Worm (Caenorhabditis elegans) whole organism, L1 larva: ENCODE data around the gene alh-11.

Source experiments
- C34B4.2 ChIP-seq: sonication (generic microtip); optimal IDR thresholded peaks from 2 replicates; lab custom pipeline; 2017; ENCODE audit warnings: mild to moderate bottlenecking, missing genetic modification characterization, missing compliant biosample characterization
- efl-1 ChIP-seq, 4 experiments: fragments of 150-350 bp; optimal IDR thresholded peaks in 3 of 4; peaks in 1 of 4; 1 replicate in 1 of 4; 2 replicates in 3 of 4; lab custom pipeline; 2014; ENCODE audit warnings: missing biosample characterization in 2 of 4, missing genetic modification characterization in 2 of 4, missing genetic modification reagents in 2 of 4
- ets-5 ChIP-seq: fragments of 200-800 bp; sonication (Bioruptor generic); IDR thresholded peaks from 2 replicates; pipeline ENCODE4 v1.3.6; 2022; ENCODE audit warnings: missing genetic modification characterization, missing compliant biosample characterization
- hlh-4 ChIP-seq: sonication (generic microtip); optimal IDR thresholded peaks from 2 replicates; lab custom pipeline; 2016; ENCODE audit warnings: mild to moderate bottlenecking, missing genetic modification characterization, missing compliant biosample characterization
- mab-9 ChIP-seq: fragments of 200-800 bp; sonication (Bioruptor generic); IDR thresholded peaks from 2 replicates; pipeline ENCODE4 v1.3.6; 2022; ENCODE audit warnings: missing genetic modification reagents, missing genetic modification characterization, missing compliant biosample characterization
- nhr-28 ChIP-seq: fragments of 150-350 bp; optimal IDR thresholded peaks from 2 replicates; lab custom pipeline; 2014; ENCODE audit warnings: missing biosample characterization, missing genetic modification characterization
- nhr-77 ChIP-seq: fragments of 150-350 bp; optimal IDR thresholded peaks from 2 replicates; lab custom pipeline; 2014; ENCODE audit warnings: missing biosample characterization, missing genetic modification characterization
- pqm-1 ChIP-seq: sonication (generic microtip); optimal IDR thresholded peaks from 3 replicates; lab custom pipeline; 2017; ENCODE audit warnings: missing biosample characterization, missing genetic modification characterization
- unc-130 ChIP-seq: fragments of 150-350 bp; optimal IDR thresholded peaks from 2 replicates; lab custom pipeline; 2017; ENCODE audit warnings: missing biosample characterization, missing genetic modification characterization, inconsistent platforms
- zag-1 ChIP-seq: fragments of 150-350 bp; optimal IDR thresholded peaks from 2 replicates; lab custom pipeline; 2014; ENCODE audit warnings: missing biosample characterization, missing genetic modification characterization
- ztf-11 ChIP-seq, 2 experiments: sonication (generic microtip); optimal IDR thresholded peaks; 2 replicates each; lab custom pipeline; 2016 to 2017; ENCODE audit warnings: missing genetic modification characterization in 2 of 2, missing biosample characterization in 1 of 2, missing compliant biosample characterization in 1 of 2

ce11 chrIII:770958-771357 is 7.7 kb downstream of the alh-11 start, which contains the start of gene tpst-2:
- no peak for TF ChIP-seq nhr-28 (tag; lab: Kevin White, UChicago)
- no peak for TF ChIP-seq efl-1 (optimal IDR thresholded peaks at IDR 0.05; lab: Kevin White, UChicago)
- TF ChIP-seq efl-1 (GFP tag; optimal IDR thresholded peaks at IDR 0.05 in 1 of 2; lab: Kevin White, UChicago) = no peak
- no peak for TF ChIP-seq ets-5 (GFP tag; lab: Robert Waterston, UW)
- TF ChIP-seq hlh-4 (tag; lab: Kevin White, UChicago) = no peak
- TF ChIP-seq unc-130 (tag; lab: Kevin White, UChicago) = no peak
- no peak for TF ChIP-seq zag-1
- TF ChIP-seq ztf-11 (tag; optimal IDR thresholded peaks at IDR 0.05; lab: Kevin White, UChicago) = no peak
- TF ChIP-seq C34B4.2 (tag; lab: Kevin White, UChicago) = no peak
- TF ChIP-seq pqm-1 (tag; lab: Kevin White, UChicago) = no peak
- TF ChIP-seq mab-9 (GFP tag; lab: Robert Waterston, UW) = no peak
- TF ChIP-seq nhr-77 (tag; lab: Kevin White, UChicago) = no peak
